Worm (Caenorhabditis elegans): ENCODE results near the gene F44E5.15.

The F44E5.15 gene

ce11 chrII:11746782-11747288 lies 25.6 kb upstream of the F44E5.15 start (continued):
- no peak for TF ChIP-seq F55B11.4 (tag; optimal IDR thresholded peaks at IDR 0.05; ENCODE audit: borderline replicate concordance, insufficient read depth)
- TF ChIP-seq sdz-38 (tag; optimal IDR thresholded peaks at IDR 0.05): no peak
- no peak for TF ChIP-seq egl-18 (GFP tag; IDR thresholded peaks at IDR 0.05)
- no peak for TF ChIP-seq xnd-1 (tag; optimal IDR thresholded peaks at IDR 0.05)
- no peak for TF ChIP-seq C17E4.6 (GFP tag; IDR thresholded peaks at IDR 0.05)
- TF ChIP-seq let-607 (tag; optimal IDR thresholded peaks at IDR 0.05): peak in 1 of 2 experiments; percentile 18
- no peak for TF ChIP-seq hsf-1 (GFP tag; IDR thresholded peaks at IDR 0.05)
- TF ChIP-seq ztf-22 (GFP tag; optimal IDR thresholded peaks at IDR 0.05): no peak
- no peak for TF ChIP-seq tbp1 (GFP tag; optimal IDR thresholded peaks at IDR 0.05)
- no peak for TF ChIP-seq D2030.7 (GFP tag; IDR thresholded peaks at IDR 0.05)
- peak; percentile 52 for TF ChIP-seq repo-1 (tag; optimal IDR thresholded peaks at IDR 0.05)
- peak; percentile 37; the same call in 1 of the 2 replicates for TF ChIP-seq dox-1 (GFP tag; IDR thresholded peaks at IDR 0.05)
- TF ChIP-seq madf-8 (GFP tag; conservative IDR thresholded peaks at IDR 0.05): no peak
- peak; percentile 57 for TF ChIP-seq madf-10 (tag; optimal IDR thresholded peaks at IDR 0.05)
- no peak for TF ChIP-seq ceh-79 (tag; optimal IDR thresholded peaks at IDR 0.05)
- TF ChIP-seq nhr-179 (tag; optimal IDR thresholded peaks at IDR 0.05): no peak
- TF ChIP-seq lsl-1 (GFP tag; optimal IDR thresholded peaks at IDR 0.05): no peak
- TF ChIP-seq rcor-1 (GFP tag; IDR thresholded peaks at IDR 0.05): 0 out of 2 replicates have a peak, but pooled peaks have one; percentile 35
- TF ChIP-seq atf-7 (tag; optimal IDR thresholded peaks at IDR 0.05): peak; percentile 45
- no peak for TF ChIP-seq snpc-3.4 (tag; optimal IDR thresholded peaks at IDR 0.05)
- 0 out of 2 replicates have a peak, but pooled peaks have one; percentile 16 for TF ChIP-seq C06A6.2 (GFP tag; conservative IDR thresholded peaks at IDR 0.05)
- no peak for TF ChIP-seq ceh-40 (GFP tag; IDR thresholded peaks at IDR 0.05)
- TF ChIP-seq ztf-6 (GFP tag; IDR thresholded peaks at IDR 0.05): no peak
- TF ChIP-seq ceh-91 (GFP tag; IDR thresholded peaks at IDR 0.05): no peak
- no peak for TF ChIP-seq mes-4 (tag; optimal IDR thresholded peaks at IDR 0.05)
- TF ChIP-seq unc-62 (GFP tag; optimal IDR thresholded peaks at IDR 0.05): no peak
- no peak for TF ChIP-seq nhr-120 (GFP tag; IDR thresholded peaks at IDR 0.05)
- no peak for TF ChIP-seq ztf-3 (GFP tag; optimal IDR thresholded peaks at IDR 0.05)
- TF ChIP-seq ccch-3 (GFP tag; optimal IDR thresholded peaks at IDR 0.05): no peak
- no peak for TF ChIP-seq rec-8 (tag; optimal IDR thresholded peaks at IDR 0.05)
- TF ChIP-seq efl-1 (GFP tag; optimal IDR thresholded peaks at IDR 0.05): no peak
- TF ChIP-seq F57C9.4 (tag; optimal IDR thresholded peaks at IDR 0.05): peak; percentile 30
- TF ChIP-seq F22D6.2 (tag; optimal IDR thresholded peaks at IDR 0.05): no peak
- no peak for TF ChIP-seq attf-5 (GFP tag; optimal IDR thresholded peaks at IDR 0.05)
- no peak for TF ChIP-seq Y67H2A.10 (GFP tag; conservative IDR thresholded peaks at IDR 0.05)
- no peak for TF ChIP-seq dpl-1 (GFP tag; optimal IDR thresholded peaks at IDR 0.05)
- no peak for TF ChIP-seq tlf-1 (GFP tag; optimal IDR thresholded peaks at IDR 0.05)
- TF ChIP-seq aptf-2 (GFP tag; conservative IDR thresholded peaks at IDR 0.05): no peak
- no peak for TF ChIP-seq rpc-1 (optimal IDR thresholded peaks at IDR 0.05)
- TF ChIP-seq rpc-1 (tag; optimal IDR thresholded peaks at IDR 0.05): no peak
- TF ChIP-seq zim-3 (tag; optimal IDR thresholded peaks at IDR 0.05): peak; percentile 72
- TF ChIP-seq nfya-2 (GFP tag; IDR thresholded peaks at IDR 0.05): no peak
- TF ChIP-seq somi-1 (GFP tag; optimal IDR thresholded peaks at IDR 0.05): no peak
- no peak for TF ChIP-seq sptf-2 (GFP tag; optimal IDR thresholded peaks at IDR 0.05)
- TF ChIP-seq F52B5.7 (tag; optimal IDR thresholded peaks at IDR 0.05): peak; percentile 60
- TF ChIP-seq ztf-28 (GFP tag; IDR thresholded peaks at IDR 0.05): no peak
- no peak for TF ChIP-seq Y95B8A.8 (GFP tag; IDR thresholded peaks at IDR 0.05)
- peak; percentile 48 for TF ChIP-seq ZK185.1 (tag; optimal IDR thresholded peaks at IDR 0.05; ENCODE audit: poor library complexity, severe bottlenecking)
- TF ChIP-seq pbrm-1 (GFP tag; IDR thresholded peaks at IDR 0.05): peak; percentile 51; the same call in 1 of the 2 replicates
